Fruit fly (Drosophila melanogaster): Measurements from ENCODE around the gene sordd1.

DNA sequence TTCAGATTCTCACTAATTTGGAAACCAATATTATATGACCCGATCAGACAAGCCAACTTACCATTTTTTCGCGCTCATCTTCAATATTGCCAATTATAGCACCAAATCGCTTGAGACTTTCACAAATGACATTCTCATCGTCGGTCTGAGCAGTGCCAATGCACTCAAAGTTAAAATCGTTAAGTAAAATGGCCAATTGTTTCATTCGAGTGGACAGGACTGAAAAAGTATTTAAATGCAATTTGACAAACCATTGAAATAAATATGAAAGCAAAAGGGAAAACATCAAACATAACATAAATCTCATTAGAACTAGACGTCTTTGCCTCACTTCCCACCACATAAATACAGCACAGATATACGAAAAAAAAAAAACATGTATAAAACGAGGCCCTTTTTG, 39.8 kb downstream of the sordd1 start, which contains the start of gene CG8260:
- TF ChIP-seq CG12236 (GFP tag; optimal IDR thresholded peaks at IDR 0.05) (no peak), CG11085 (GFP tag; IDR thresholded peaks at IDR 0.05) (no peak), CG3407 (GFP tag; optimal IDR thresholded peaks at IDR 0.05) (no peak), C15 (GFP tag; IDR thresholded peaks at IDR 0.05) (no peak), sens-2 (GFP tag; IDR thresholded peaks at IDR 0.05) (no peak), NfI (GFP tag; optimal IDR thresholded peaks at IDR 0.05) (no peak), az2 (GFP tag; optimal IDR thresholded peaks at IDR 0.05) (no peak)
